Worm (Caenorhabditis elegans): Measurements from ENCODE around the gene C44B7.5.

C44B7.5 gene

ce11 chrII:6840663-6841062, 31.7 kb downstream of the C44B7.5 start:
- TF ChIP-seq ZK546.5 (tag; optimal IDR thresholded peaks at IDR 0.05) (no peak), ceh-16 (tag; optimal IDR thresholded peaks at IDR 0.05) (no peak), crh-2 (tag; optimal IDR thresholded peaks at IDR 0.05) (no peak), fos-1 (tag; optimal IDR thresholded peaks at IDR 0.05) (no peak), nhr-77 (tag; optimal IDR thresholded peaks at IDR 0.05) (no peak), unc-62 (GFP tag; optimal IDR thresholded peaks at IDR 0.05) (no peak), aly-2 (tag; optimal IDR thresholded peaks at IDR 0.05) (no peak), nhr-12 (tag; optimal IDR thresholded peaks at IDR 0.05) (no peak), alr-1 (tag; optimal IDR thresholded peaks at IDR 0.05) (no peak), unc-55 (GFP tag; optimal IDR thresholded peaks at IDR 0.05) (no peak), ceh-82 (tag; optimal IDR thresholded peaks at IDR 0.05) (no peak), dmd-4 (tag; optimal IDR thresholded peaks at IDR 0.05) (no peak), zag-1 (tag; optimal IDR thresholded peaks at IDR 0.05) (no peak)

DNA sequence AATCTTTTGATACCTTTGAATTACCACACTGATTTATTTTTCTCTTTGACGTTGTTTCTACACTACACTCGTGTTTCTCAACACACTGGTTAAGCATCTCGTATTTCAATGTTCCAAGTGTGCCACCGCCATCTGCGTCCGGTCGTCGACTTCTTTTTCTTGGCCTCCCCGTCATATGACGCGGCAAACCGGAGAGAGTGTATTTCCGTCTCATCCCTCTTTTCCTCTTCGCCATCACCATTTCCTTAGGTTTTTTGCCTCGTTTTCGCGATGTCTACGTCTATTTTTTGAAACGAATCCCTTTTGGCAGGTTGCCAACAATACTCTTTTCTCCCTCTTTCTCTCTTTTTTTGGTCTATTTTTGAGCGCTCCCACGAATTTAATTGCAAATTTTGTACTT, 33.4 kb downstream of the C44B7.5 start:
- TF ChIP-seq mab-5 (tag; optimal IDR thresholded peaks at IDR 0.05) (no peak), alr-1 (tag; optimal IDR thresholded peaks at IDR 0.05) (no peak), nhr-12 (tag; optimal IDR thresholded peaks at IDR 0.05) (no peak), sma-3 (GFP tag; optimal IDR thresholded peaks at IDR 0.05) (no peak), nhr-237 (tag; optimal IDR thresholded peaks at IDR 0.05) (no peak), crh-2 (tag; optimal IDR thresholded peaks at IDR 0.05) (peak; percentile 66), nhr-23 (tag; optimal IDR thresholded peaks at IDR 0.05) (no peak), blmp-1 (tag; optimal IDR thresholded peaks at IDR 0.05; ENCODE audit: insufficient read depth) (no peak), ztf-4 (tag; optimal IDR thresholded peaks at IDR 0.05) (no peak), unc-62 (GFP tag; optimal IDR thresholded peaks at IDR 0.05) (no peak), elt-3 (tag; optimal IDR thresholded peaks at IDR 0.05) (no peak), R02D3.7 (tag; optimal IDR thresholded peaks at IDR 0.05) (no peak), skn-1 (tag; optimal IDR thresholded peaks at IDR 0.05) (no peak), mdl-1 (tag; optimal IDR thresholded peaks at IDR 0.05) (peak in 1 of 2 experiments; percentile 43), ceh-82 (tag; optimal IDR thresholded peaks at IDR 0.05) (no peak), ceh-16 (tag; optimal IDR thresholded peaks at IDR 0.05) (no peak), lsy-2 (tag; optimal IDR thresholded peaks at IDR 0.05) (peak in 1 of 2 experiments; percentile 57), peb-1 (tag; optimal IDR thresholded peaks at IDR 0.05) (no peak), nhr-11 (tag; optimal IDR thresholded peaks at IDR 0.05) (no peak), nhr-6 (tag; optimal IDR thresholded peaks at IDR 0.05) (no peak), unc-39 (tag; optimal IDR thresholded peaks at IDR 0.05) (no peak), fos-1 (tag; optimal IDR thresholded peaks at IDR 0.05) (no peak), zag-1 (tag; optimal IDR thresholded peaks at IDR 0.05) (no peak), snpc-4 (tag; optimal IDR thresholded peaks at IDR 0.05) (no peak), sem-4 (tag; optimal IDR thresholded peaks at IDR 0.05) (peak; percentile 37), lin-39 (tag; optimal IDR thresholded peaks at IDR 0.05) (no peak), unc-55 (GFP tag; optimal IDR thresholded peaks at IDR 0.05) (peak; percentile 21), lin-11 (tag; optimal IDR thresholded peaks at IDR 0.05) (no peak), elt-1 (tag; optimal IDR thresholded peaks at IDR 0.05) (no peak), C34F6.9 (tag; optimal IDR thresholded peaks at IDR 0.05) (peak; percentile 56), nhr-21 (tag; optimal IDR thresholded peaks at IDR 0.05) (no peak), nhr-77 (tag; optimal IDR thresholded peaks at IDR 0.05) (no peak), gmeb-1 (tag; optimal IDR thresholded peaks at IDR 0.05) (no peak), ZK546.5 (tag; optimal IDR thresholded peaks at IDR 0.05) (no peak), nhr-25 (tag; optimal IDR thresholded peaks at IDR 0.05) (peak; percentile 35), egl-27 (tag; optimal IDR thresholded peaks at IDR 0.05) (peak; percentile 76), mbf-1 (tag; optimal IDR thresholded peaks at IDR 0.05) (no peak), Y55F3AM.14 (GFP tag; optimal IDR thresholded peaks at IDR 0.05) (no peak), ztf-11 (tag; optimal IDR thresholded peaks at IDR 0.05) (no peak), aly-2 (tag; optimal IDR thresholded peaks at IDR 0.05) (no peak), dmd-4 (tag; optimal IDR thresholded peaks at IDR 0.05) (no peak), nhr-129 (tag; optimal IDR thresholded peaks at IDR 0.05) (peak; percentile 92), ztf-1 (GFP tag; conservative IDR thresholded peaks at IDR 0.05) (no peak), lin-13 (GFP tag; optimal IDR thresholded peaks at IDR 0.05) (no peak), ama-1 (optimal IDR thresholded peaks at IDR 0.05) (no peak), F13H6.1 (tag; optimal IDR thresholded peaks at IDR 0.05) (peak; percentile 76), sma-9 (GFP tag; optimal IDR thresholded peaks at IDR 0.05) (peak; percentile 80), sma-9 (tag; optimal IDR thresholded peaks at IDR 0.05) (no peak), nhr-10 (tag; optimal IDR thresholded peaks at IDR 0.05) (no peak)
